Fruit fly (Drosophila melanogaster): ENCODE results near the gene CG7049.

Gene CG7049

DNA sequence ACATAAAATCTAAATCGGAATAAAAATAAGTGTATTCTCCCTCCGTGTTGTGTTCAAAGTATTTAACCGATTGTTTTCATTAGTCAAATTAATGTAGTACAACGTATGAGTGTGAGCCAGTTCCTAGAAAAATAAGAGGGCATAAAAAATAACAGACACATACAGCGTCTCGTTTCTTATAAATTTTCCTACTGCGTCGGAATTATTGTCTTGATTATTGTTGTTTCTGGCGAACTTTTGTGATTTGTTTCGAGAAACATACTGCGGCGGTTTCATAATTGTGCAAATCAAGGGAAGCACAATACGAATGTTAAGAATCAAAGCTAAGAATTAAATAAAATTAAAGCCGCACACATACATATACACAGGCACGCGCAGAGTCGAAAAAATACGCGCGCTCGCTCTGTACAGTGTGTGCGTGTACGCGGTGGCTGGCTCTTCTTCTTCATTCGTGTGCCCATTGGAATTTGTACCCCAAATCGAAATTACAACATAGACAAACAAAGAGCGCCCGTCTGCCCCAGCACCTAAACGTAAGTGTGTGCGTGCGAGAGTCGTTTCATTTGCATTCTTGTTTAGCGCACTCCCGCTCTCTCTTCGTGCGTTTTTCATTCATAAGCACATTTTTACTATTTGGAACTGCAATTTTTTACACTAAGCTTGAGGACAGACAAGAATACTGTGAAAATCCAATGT, 43.9 kb downstream of the CG7049 start (continued):
- TF ChIP-seq NFAT (GFP tag; IDR thresholded peaks at IDR 0.05) (peak; percentile 24; the same call in 1 of the 2 replicates), sqz (GFP tag; optimal IDR thresholded peaks at IDR 0.05) (peak; percentile 4), CG7745 (tag; optimal IDR thresholded peaks at IDR 0.05) (peak; percentile 31), emc (GFP tag; optimal IDR thresholded peaks at IDR 0.05) (no peak), sisA (GFP tag; IDR thresholded peaks at IDR 0.05) (no peak), bbx (GFP tag; IDR thresholded peaks at IDR 0.05; ENCODE audit: partially characterized antibody) (peak; percentile 18; the same call in 1 of the 2 replicates), sob (GFP tag; IDR thresholded peaks at IDR 0.05) (peak; percentile 37; the same call in 1 of the 2 replicates), CG33213 (GFP tag; optimal IDR thresholded peaks at IDR 0.05) (no peak), gsb-n (tag; optimal IDR thresholded peaks at IDR 0.05) (no peak), MBD-R2 (GFP tag; IDR thresholded peaks at IDR 0.05) (no peak), CG10565 (GFP tag; optimal IDR thresholded peaks at IDR 0.05) (no peak), Hmx (GFP tag; optimal IDR thresholded peaks at IDR 0.05) (no peak), CG10431 (GFP tag; optimal IDR thresholded peaks at IDR 0.05) (no peak), slou (GFP tag; optimal IDR thresholded peaks at IDR 0.05) (no peak), grau (tag; optimal IDR thresholded peaks at IDR 0.05) (no peak), otp (GFP tag; IDR thresholded peaks at IDR 0.05) (peak; percentile 22; the same call in 1 of the 3 replicates), D19B (GFP tag; optimal IDR thresholded peaks at IDR 0.05) (no peak), Opbp (GFP tag; IDR thresholded peaks at IDR 0.05; ENCODE audit: partially characterized antibody) (peak; percentile 46; the same call in 2 of the 3 replicates), wek (GFP tag; optimal IDR thresholded peaks at IDR 0.05) (no peak), ems (GFP tag; optimal IDR thresholded peaks at IDR 0.05) (no peak), Dfd (GFP tag; optimal IDR thresholded peaks at IDR 0.05) (no peak), ase (GFP tag; IDR thresholded peaks at IDR 0.05) (no peak; the same call in 2 of the 3 replicates), CG3847 (GFP tag; IDR thresholded peaks at IDR 0.05) (no peak), CG1529 (GFP tag; optimal IDR thresholded peaks at IDR 0.05) (no peak), CG10267 (tag; optimal IDR thresholded peaks at IDR 0.05) (no peak), Nf-YA (GFP tag; IDR thresholded peaks at IDR 0.05) (no peak), scrt (GFP tag; optimal IDR thresholded peaks at IDR 0.05) (no peak), Nf-YB (GFP tag; optimal IDR thresholded peaks at IDR 0.05) (no peak), sna (GFP tag; IDR thresholded peaks at IDR 0.05; ENCODE audit: partially characterized antibody) (no peak), CkIIα-i1 (GFP tag; IDR thresholded peaks at IDR 0.05) (no peak), CG2120 (GFP tag; optimal IDR thresholded peaks at IDR 0.05) (no peak), BEAF-32 (GFP tag; optimal IDR thresholded peaks at IDR 0.05) (no peak), Sry-δ (GFP tag; optimal IDR thresholded peaks at IDR 0.05) (no peak), CG12071 (GFP tag; optimal IDR thresholded peaks at IDR 0.05) (peak; percentile 3), CG15479 (GFP tag; optimal IDR thresholded peaks at IDR 0.05) (no peak), D19A (tag; optimal IDR thresholded peaks at IDR 0.05) (no peak), crol (GFP tag; IDR thresholded peaks at IDR 0.05) (peak; percentile 65), lilli (GFP tag; optimal IDR thresholded peaks at IDR 0.05) (no peak), sima (GFP tag; optimal IDR thresholded peaks at IDR 0.05) (no peak), H2.0 (GFP tag; IDR thresholded peaks at IDR 0.05) (no peak), CG3838 (GFP tag; optimal IDR thresholded peaks at IDR 0.05) (no peak), CG17359 (tag; optimal IDR thresholded peaks at IDR 0.05) (peak; percentile 13), CG4820 (GFP tag; optimal IDR thresholded peaks at IDR 0.05) (no peak), Mad (GFP tag; optimal IDR thresholded peaks at IDR 0.05) (no peak), Drgx (GFP tag; IDR thresholded peaks at IDR 0.05) (peak; percentile 48), al (GFP tag; IDR thresholded peaks at IDR 0.05) (no peak), CG8359 (GFP tag; optimal IDR thresholded peaks at IDR 0.05; ENCODE audit: borderline replicate concordance) (no peak), CG12942 (GFP tag; optimal IDR thresholded peaks at IDR 0.05) (no peak), Vsx1 (GFP tag; optimal IDR thresholded peaks at IDR 0.05) (no peak), nom (GFP tag; optimal IDR thresholded peaks at IDR 0.05) (peak; percentile 88)
